Worm (Caenorhabditis elegans): Measurements from ENCODE around the gene C06H5.14.
"Not testable (repeated sequence)": the region's sequence is repeated elsewhere in the genome, so short reads cannot be mapped to it uniquely, and the experiment has no call there.

C06H5.14 gene

ce11 chrV:17903829-17904228, at the start of gene C06H5.14:
TSS of gene C06H5.14 (plus strand) at chrV:17904129.
- TF ChIP-seq hmbx-1, B0310.2, ets-7 (tag; optimal IDR thresholded peaks at IDR 0.05): not testable (repeated sequence)

- no peak for TF ChIP-seq hnd-1 (tag; optimal IDR thresholded peaks at IDR 0.05)
- TF ChIP-seq hmg-4 (GFP tag; optimal IDR thresholded peaks at IDR 0.05) = no peak
- TF ChIP-seq sea-1 (GFP tag; conservative IDR thresholded peaks at IDR 0.05) = no peak
- TF ChIP-seq B0310.2 (tag; optimal IDR thresholded peaks at IDR 0.05) = no peak
These were observed 48.0 kb upstream of the C06H5.14 start, which contains the start of gene tcc-1 for ce11 chrV:17855889-17856288. TSS of gene tcc-1 (minus strand) at chrV:17855989.

ce11 chrV:17857901-17858300, 46.0 kb upstream of the C06H5.14 start:
- TF ChIP-seq pes-1 (GFP tag; IDR thresholded peaks at IDR 0.05) = no peak
- no peak for TF ChIP-seq ets-7 (tag; optimal IDR thresholded peaks at IDR 0.05)
- TF ChIP-seq tbx-37 (GFP tag; conservative IDR thresholded peaks at IDR 0.05) = peak; percentile 25; the same call in 1 of the 2 replicates
- TF ChIP-seq hmg-4 (GFP tag; optimal IDR thresholded peaks at IDR 0.05) = no peak
- no peak for TF ChIP-seq ceh-13 (GFP tag; optimal IDR thresholded peaks at IDR 0.05)
- no peak for TF ChIP-seq F13C5.2 (tag; optimal IDR thresholded peaks at IDR 0.05)

ce11 chrV:17859065-17859464, 44.9 kb upstream of the C06H5.14 start:
- TF ChIP-seq tra-4 (tag; optimal IDR thresholded peaks at IDR 0.05) = no peak
- no peak for TF ChIP-seq tbx-11 (GFP tag; IDR thresholded peaks at IDR 0.05)
- TF ChIP-seq hmbx-1 (tag; optimal IDR thresholded peaks at IDR 0.05) = no peak
- no peak for TF ChIP-seq scrt-1 (GFP tag; IDR thresholded peaks at IDR 0.05)
- TF ChIP-seq ama-1 (optimal IDR thresholded peaks at IDR 0.05) = no peak
- TF ChIP-seq F13C5.2 (tag; optimal IDR thresholded peaks at IDR 0.05) = no peak
- no peak for TF ChIP-seq tbx-37 (GFP tag; conservative IDR thresholded peaks at IDR 0.05)
- TF ChIP-seq flt-1 (GFP tag; IDR thresholded peaks at IDR 0.05) = no peak
- no peak for TF ChIP-seq ceh-36 (tag; optimal IDR thresholded peaks at IDR 0.05)
- TF ChIP-seq pes-1 (GFP tag; IDR thresholded peaks at IDR 0.05) = no peak
- no peak for TF ChIP-seq aly-1 (tag; optimal IDR thresholded peaks at IDR 0.05)

ce11 chrV:17859519-17859918, 44.4 kb upstream of the C06H5.14 start:
- TF ChIP-seq ceh-36 (tag; optimal IDR thresholded peaks at IDR 0.05) = no peak
- TF ChIP-seq scrt-1 (GFP tag; IDR thresholded peaks at IDR 0.05) = no peak
- no peak for TF ChIP-seq flt-1 (GFP tag; IDR thresholded peaks at IDR 0.05)
- TF ChIP-seq ets-7 (tag; optimal IDR thresholded peaks at IDR 0.05) = no peak
- no peak for TF ChIP-seq hmbx-1 (tag; optimal IDR thresholded peaks at IDR 0.05)
- no peak for TF ChIP-seq F13C5.2 (tag; optimal IDR thresholded peaks at IDR 0.05)
- TF ChIP-seq ama-1 (optimal IDR thresholded peaks at IDR 0.05) = no peak

- TF ChIP-seq ets-7 (tag; optimal IDR thresholded peaks at IDR 0.05); tbx-11 (GFP tag; IDR thresholded peaks at IDR 0.05); ceh-13 (GFP tag; optimal IDR thresholded peaks at IDR 0.05): not testable (repeated sequence)
These were observed 38.6 kb upstream of the C06H5.14 start, which contains the start of gene Y59A8A.8 for ce11 chrV:17865309-17865708. TSS of gene Y59A8A.8 (plus strand) at chrV:17865609.

ce11 chrV:17870569-17870968, 33.4 kb upstream of the C06H5.14 start, which contains the start of gene csn-1:
TSS of gene csn-1 (minus strand) at chrV:17870651.
- no peak for TF ChIP-seq ceh-13 (GFP tag; optimal IDR thresholded peaks at IDR 0.05)
- TF ChIP-seq hmbx-1 (tag; optimal IDR thresholded peaks at IDR 0.05) = no peak
- TF ChIP-seq tbx-37 (GFP tag; conservative IDR thresholded peaks at IDR 0.05) = no peak
- TF ChIP-seq scrt-1 (GFP tag; IDR thresholded peaks at IDR 0.05) = no peak
- TF ChIP-seq ama-1 (optimal IDR thresholded peaks at IDR 0.05) = no peak
- TF ChIP-seq hnd-1 (tag; optimal IDR thresholded peaks at IDR 0.05) = no peak
- TF ChIP-seq aly-1 (tag; optimal IDR thresholded peaks at IDR 0.05) = no peak
- TF ChIP-seq hmg-4 (GFP tag; optimal IDR thresholded peaks at IDR 0.05) = no peak
- TF ChIP-seq sea-1 (GFP tag; conservative IDR thresholded peaks at IDR 0.05) = no peak
- no peak for TF ChIP-seq flt-1 (GFP tag; IDR thresholded peaks at IDR 0.05)
- TF ChIP-seq B0310.2 (tag; optimal IDR thresholded peaks at IDR 0.05) = no peak
- TF ChIP-seq F13C5.2 (tag; optimal IDR thresholded peaks at IDR 0.05) = no peak
- no peak for TF ChIP-seq tra-4 (tag; optimal IDR thresholded peaks at IDR 0.05)

- TF ChIP-seq F13C5.2 (tag; optimal IDR thresholded peaks at IDR 0.05) (peak; percentile 43), hmbx-1 (tag; optimal IDR thresholded peaks at IDR 0.05) (no peak), tra-4 (tag; optimal IDR thresholded peaks at IDR 0.05) (no peak), aly-1 (tag; optimal IDR thresholded peaks at IDR 0.05) (no peak), ama-1 (optimal IDR thresholded peaks at IDR 0.05) (no peak), ceh-36 (tag; optimal IDR thresholded peaks at IDR 0.05) (no peak)
These were observed 32.9 kb upstream of the C06H5.14 start, which contains the start of gene phf-14 for ce11 chrV:17871049-17871448. TSS of gene phf-14 (plus strand) at chrV:17871393.

ce11 chrV:17888939-17889338, 15.0 kb upstream of the C06H5.14 start, which contains the start of gene C06H5.6:
TSS of gene C06H5.6 (minus strand) at chrV:17888984.
- TF ChIP-seq scrt-1 (GFP tag; IDR thresholded peaks at IDR 0.05) (no peak), ets-7 (tag; optimal IDR thresholded peaks at IDR 0.05) (no peak), hmbx-1 (tag; optimal IDR thresholded peaks at IDR 0.05) (no peak)
